Worm (Caenorhabditis elegans) whole organism, L4 larva: ENCODE measurements around the gene F33G12.7.

ENCODE experiments used
- F26F4.8 ChIP-seq: fragments of 200-800 bp; sonication (Bioruptor generic); conservative IDR thresholded peaks from 2 replicates; pipeline ENCODE4 v1.3.6; 2022; ENCODE audit warnings: missing genetic modification characterization, missing compliant biosample characterization
- F37D6.2 ChIP-seq: sonication (generic microtip); optimal IDR thresholded peaks from 2 replicates; lab custom pipeline; 2016; ENCODE audit warnings: mild to moderate bottlenecking, missing genetic modification characterization, missing compliant biosample characterization
- F44E2.7 ChIP-seq: fragments of 200-800 bp; sonication (Bioruptor generic); IDR thresholded peaks from 2 replicates; pipeline ENCODE4 v2.1.2; 2022; ENCODE audit warnings: missing genetic modification characterization, missing compliant biosample characterization
- F49E8.2 ChIP-seq: sonication (generic microtip); optimal IDR thresholded peaks from 2 replicates; lab custom pipeline; 2016; ENCODE audit warnings: missing compliant biosample characterization, mild to moderate bottlenecking, missing genetic modification characterization, borderline replicate concordance
- R02D3.7 ChIP-seq: fragments of 150-350 bp; sonication (generic microtip); optimal IDR thresholded peaks from 3 replicates; lab custom pipeline; 2014; ENCODE audit warnings: missing biosample characterization, missing genetic modification characterization
- T26A8.4 ChIP-seq: fragments of 200-800 bp; sonication (Bioruptor generic); IDR thresholded peaks from 2 replicates; pipeline ENCODE4 v1.3.6; 2022; ENCODE audit warnings: missing genetic modification characterization, missing compliant biosample characterization
- Y48G9A.11 ChIP-seq: fragments of 200-800 bp; sonication (Bioruptor generic); IDR thresholded peaks from 2 replicates; pipeline ENCODE4 v1.3.6; 2022; ENCODE audit warnings: missing genetic modification reagents, missing genetic modification characterization, missing compliant biosample characterization
- Y5F2A.4 ChIP-seq: fragments of 200-800 bp; sonication (Bioruptor generic); optimal IDR thresholded peaks from 2 replicates; lab custom pipeline; 2018; ENCODE audit warnings: mild to moderate bottlenecking, missing genetic modification characterization, missing compliant biosample characterization
- Y75B8A.6 ChIP-seq: fragments of 200-800 bp; sonication (Bioruptor generic); IDR thresholded peaks from 2 replicates; pipeline ENCODE4 v1.3.6; 2022; ENCODE audit warnings: missing genetic modification reagents, missing genetic modification characterization, missing compliant biosample characterization
- ZK337.2 ChIP-seq: fragments of 200-800 bp; sonication (Bioruptor generic); IDR thresholded peaks from 2 replicates; pipeline ENCODE4 v1.3.6; 2022; ENCODE audit warnings: missing genetic modification reagents, missing genetic modification characterization, missing compliant biosample characterization
- ZK546.5 ChIP-seq, 2 experiments: sonication (generic microtip); optimal IDR thresholded peaks; 2 replicates each; lab custom pipeline; 2017; ENCODE audit warnings: missing biosample characterization in 2 of 2, missing genetic modification characterization in 2 of 2
- aha-1 ChIP-seq: fragments of 150-350 bp; peaks from one replicate; lab custom pipeline; 2014; ENCODE audit warnings: missing biosample characterization, missing genetic modification characterization
- aly-2 ChIP-seq: sonication (generic microtip); optimal IDR thresholded peaks from 2 replicates; lab custom pipeline; 2018; ENCODE audit warnings: missing biosample characterization, missing genetic modification characterization
- ama-1 ChIP-seq: fragments of 150-350 bp; optimal IDR thresholded peaks from 2 replicates; lab custom pipeline; 2014; ENCODE audit warnings: inconsistent platforms, mixed read lengths
- ceh-20 ChIP-seq: fragments of 200-800 bp; sonication (Bioruptor generic); IDR thresholded peaks from 2 replicates; pipeline ENCODE4 v1.3.6; 2022; ENCODE audit warnings: missing genetic modification reagents, missing genetic modification characterization, missing compliant biosample characterization
- cey-2 ChIP-seq: sonication (generic microtip); optimal IDR thresholded peaks from 3 replicates; lab custom pipeline; 2017; ENCODE audit warnings: missing genetic modification characterization, mild to moderate bottlenecking, missing compliant biosample characterization, antibody characterized with exemption, borderline replicate concordance; ENCODE audit not compliant: insufficient read depth
- daf-12 ChIP-seq: fragments of 150-350 bp; optimal IDR thresholded peaks from 2 replicates; lab custom pipeline; 2014; ENCODE audit warnings: missing biosample characterization, missing genetic modification reagents, missing genetic modification characterization
- daf-19 ChIP-seq: fragments of 200-800 bp; sonication (Bioruptor generic); conservative IDR thresholded peaks from 2 replicates; pipeline ENCODE4 v1.3.6; 2022; ENCODE audit warnings: missing genetic modification characterization, missing compliant biosample characterization
- daf-8 ChIP-seq: fragments of 200-800 bp; sonication (Bioruptor generic); IDR thresholded peaks from 2 replicates; pipeline ENCODE4 v1.3.6; 2022; ENCODE audit warnings: missing genetic modification characterization, missing compliant biosample characterization
- dpl-1 ChIP-seq: fragments of 150-350 bp; optimal IDR thresholded peaks from 2 replicates; lab custom pipeline; 2014; ENCODE audit warnings: missing biosample characterization, missing genetic modification reagents, missing genetic modification characterization
- dve-1 ChIP-seq: sonication (generic microtip); optimal IDR thresholded peaks from 2 replicates; lab custom pipeline; 2017; ENCODE audit warnings: antibody characterized with exemption, mild to moderate bottlenecking, missing genetic modification characterization, missing compliant biosample characterization; ENCODE audit not compliant: insufficient read depth
- egl-27 ChIP-seq: sonication (generic microtip); optimal IDR thresholded peaks from 3 replicates; lab custom pipeline; 2017; ENCODE audit warnings: missing biosample characterization, missing genetic modification reagents, missing genetic modification characterization
- egl-43 ChIP-seq: fragments of 200-800 bp; sonication (Bioruptor generic); IDR thresholded peaks from 2 replicates; pipeline ENCODE4 v1.3.6; 2022; ENCODE audit warnings: missing genetic modification reagents, missing genetic modification characterization, missing compliant biosample characterization
- hlh-30 ChIP-seq: sonication (generic microtip); optimal IDR thresholded peaks from 2 replicates; lab custom pipeline; 2017; ENCODE audit warnings: antibody characterized with exemption, mild to moderate bottlenecking, missing genetic modification characterization, missing compliant biosample characterization; ENCODE audit not compliant: insufficient read depth
- lin-1 ChIP-seq: fragments of 200-800 bp; sonication (Bioruptor generic); IDR thresholded peaks from 2 replicates; pipeline ENCODE4 v1.3.6; 2022; ENCODE audit warnings: missing genetic modification reagents, missing genetic modification characterization, missing compliant biosample characterization
- lin-29 ChIP-seq: fragments of 200-800 bp; sonication (Bioruptor generic); IDR thresholded peaks from 2 replicates; pipeline ENCODE4 v1.3.6; 2022; ENCODE audit warnings: missing genetic modification reagents, missing genetic modification characterization, missing compliant biosample characterization
- lin-38 ChIP-seq: fragments of 200-800 bp; sonication (Bioruptor generic); IDR thresholded peaks from 2 replicates; pipeline ENCODE4 v1.3.6; 2022; ENCODE audit warnings: missing genetic modification reagents, missing genetic modification characterization, missing compliant biosample characterization
- lin-39 ChIP-seq: fragments of 150-350 bp; optimal IDR thresholded peaks from 2 replicates; lab custom pipeline; 2014; ENCODE audit warnings: missing biosample characterization, missing genetic modification reagents, missing genetic modification characterization
- mxl-3 ChIP-seq: fragments of 200-800 bp; sonication (Bioruptor generic); optimal IDR thresholded peaks from 2 replicates; lab custom pipeline; 2018; ENCODE audit warnings: mild to moderate bottlenecking, missing genetic modification characterization, missing compliant biosample characterization
- nhr-10 ChIP-seq: fragments of 150-350 bp; optimal IDR thresholded peaks from 2 replicates; lab custom pipeline; 2014; ENCODE audit warnings: missing biosample characterization, missing genetic modification characterization
- nhr-102 ChIP-seq: sonication (generic microtip); optimal IDR thresholded peaks from 2 replicates; lab custom pipeline; 2016; ENCODE audit warnings: mild to moderate bottlenecking, missing genetic modification characterization, moderate library complexity, missing compliant biosample characterization
- nhr-11 ChIP-seq: fragments of 150-350 bp; optimal IDR thresholded peaks from 2 replicates; lab custom pipeline; 2014; ENCODE audit warnings: missing biosample characterization, missing genetic modification characterization
- nhr-111 ChIP-seq: fragments of 200-800 bp; sonication (Bioruptor generic); optimal IDR thresholded peaks from 2 replicates; lab custom pipeline; 2018; ENCODE audit warnings: mild to moderate bottlenecking, missing genetic modification characterization, missing compliant biosample characterization
- nhr-237 ChIP-seq: sonication (generic microtip); optimal IDR thresholded peaks from 2 replicates; lab custom pipeline; 2017; ENCODE audit warnings: missing biosample characterization, missing genetic modification characterization
- nhr-6 ChIP-seq: fragments of 150-350 bp; optimal IDR thresholded peaks from 2 replicates; lab custom pipeline; 2014; ENCODE audit warnings: missing biosample characterization, missing genetic modification characterization
- pha-4 ChIP-seq, 2 experiments: fragments of 150-350 bp in 1 of 2; fragments of 200-800 bp in 1 of 2; sonication (Bioruptor generic) in 1 of 2; IDR thresholded peaks in 1 of 2; optimal IDR thresholded peaks in 1 of 2; 2 replicates each; pipeline versions ENCODE4 v1.3.6 to Lab custom; 2014 to 2022; ENCODE audit warnings: missing genetic modification characterization in 2 of 2, missing genetic modification reagents in 2 of 2, missing biosample characterization in 1 of 2, missing compliant biosample characterization in 1 of 2
- php-3 ChIP-seq: fragments of 200-800 bp; sonication (Bioruptor generic); IDR thresholded peaks from 2 replicates; pipeline ENCODE4 v1.3.6; 2022; ENCODE audit warnings: missing genetic modification reagents, missing genetic modification characterization, missing compliant biosample characterization
- pqm-1 ChIP-seq: sonication (generic microtip); optimal IDR thresholded peaks from 2 replicates; lab custom pipeline; 2017; ENCODE audit warnings: missing biosample characterization, missing genetic modification characterization
- rbr-2 ChIP-seq: sonication (generic microtip); optimal IDR thresholded peaks from 2 replicates; lab custom pipeline; 2016; ENCODE audit warnings: missing genotype, missing genetic modification characterization, missing compliant biosample characterization
- saeg-2 ChIP-seq: fragments of 200-800 bp; sonication (Bioruptor generic); IDR thresholded peaks from 2 replicates; pipeline ENCODE4 v1.3.6; 2022; ENCODE audit warnings: missing genetic modification reagents, missing genetic modification characterization, missing compliant biosample characterization
- sdz-12 ChIP-seq: fragments of 200-800 bp; sonication (Bioruptor generic); optimal IDR thresholded peaks from 2 replicates; lab custom pipeline; 2018; ENCODE audit warnings: mild to moderate bottlenecking, missing genetic modification characterization, missing compliant biosample characterization
- skn-1 ChIP-seq: fragments of 150-350 bp; optimal IDR thresholded peaks from 2 replicates; lab custom pipeline; 2014; ENCODE audit warnings: missing biosample characterization, missing genetic modification characterization
- snpc-1.2 ChIP-seq: fragments of 200-800 bp; sonication (Bioruptor generic); IDR thresholded peaks from 2 replicates; pipeline ENCODE4 v1.3.6; 2022; ENCODE audit warnings: missing genetic modification reagents, missing genetic modification characterization, missing compliant biosample characterization
- snpc-4 ChIP-seq: fragments of 150-350 bp; optimal IDR thresholded peaks from 2 replicates; lab custom pipeline; 2014; ENCODE audit warnings: missing biosample characterization, missing genetic modification characterization
- unc-39 ChIP-seq: sonication (generic microtip); optimal IDR thresholded peaks from 2 replicates; lab custom pipeline; 2017; ENCODE audit warnings: missing biosample characterization, missing genetic modification characterization
- zfp-3 ChIP-seq: fragments of 200-800 bp; sonication (Bioruptor generic); conservative IDR thresholded peaks from 2 replicates; pipeline ENCODE4 v1.3.6; 2022; ENCODE audit warnings: missing genetic modification reagents, missing genetic modification characterization, missing compliant biosample characterization
- ztf-11 ChIP-seq: fragments of 150-350 bp; optimal IDR thresholded peaks from 2 replicates; lab custom pipeline; 2014; ENCODE audit warnings: missing biosample characterization, missing genetic modification characterization
- ztf-7 ChIP-seq: fragments of 150-350 bp; optimal IDR thresholded peaks from 2 replicates; lab custom pipeline; 2014; ENCODE audit warnings: missing biosample characterization, missing genetic modification characterization

The F33G12.7 gene

DNA sequence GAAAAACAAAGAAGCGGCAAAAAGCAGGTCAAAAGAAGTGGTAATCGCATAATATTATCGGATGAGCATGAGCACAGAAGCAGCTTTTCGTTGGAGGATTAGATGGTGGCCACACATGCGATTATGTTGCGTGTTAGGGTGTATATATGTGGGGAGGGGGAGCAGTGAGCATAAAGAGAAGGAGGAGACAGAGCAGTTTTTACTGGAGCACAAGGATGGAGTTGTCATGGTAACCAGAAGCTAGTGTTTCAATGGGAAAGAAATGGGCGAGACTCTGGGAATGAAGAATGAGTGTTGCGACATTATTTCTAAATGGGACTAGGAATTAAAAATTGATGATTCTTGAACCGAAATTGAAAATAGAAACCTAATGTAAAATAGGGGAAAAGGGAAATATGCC, 27.4 kb upstream of the F33G12.7 start, which contains the start of gene C27A2.8:
C27A2.8 (minus strand) TSS at position 117 of the 400 bp plus-strand sequence.
- TF ChIP-seq daf-19 (GFP tag; lab: Robert Waterston, UW), result no peak
- no peak for TF ChIP-seq lin-38
- TF ChIP-seq pha-4 (GFP tag; IDR thresholded peaks at IDR 0.05; lab: Robert Waterston, UW), result no peak
- TF ChIP-seq pha-4 (tag; optimal IDR thresholded peaks at IDR 0.05; lab: Kevin White, UChicago), result no peak
- no peak for TF ChIP-seq aly-2 (tag; lab: Kevin White, UChicago)
- no peak for TF ChIP-seq hlh-30 (tag; lab: Kevin White, UChicago)
- TF ChIP-seq F37D6.2 (tag; lab: Kevin White, UChicago), result no peak
- TF ChIP-seq Y48G9A.11 (GFP tag; lab: Robert Waterston, UW), result no peak
- TF ChIP-seq skn-1 (tag; lab: Kevin White, UChicago), result no peak
- TF ChIP-seq nhr-111 (GFP tag; lab: Kevin White, UChicago), result no peak
- no peak for TF ChIP-seq Y75B8A.6 (GFP tag; lab: Robert Waterston, UW)
- no peak for TF ChIP-seq Y5F2A.4 (GFP tag; lab: Kevin White, UChicago)
- no peak for TF ChIP-seq R02D3.7 (tag; lab: Kevin White, UChicago)
- TF ChIP-seq snpc-1.2 (GFP tag; lab: Robert Waterston, UW), result no peak
- TF ChIP-seq ZK337.2, result no peak
- no peak for TF ChIP-seq lin-29 (GFP tag; lab: Robert Waterston, UW)
- TF ChIP-seq lin-39, result no peak
- TF ChIP-seq sdz-12 (GFP tag; lab: Kevin White, UChicago), result no peak
- no peak for TF ChIP-seq daf-12
- no peak for TF ChIP-seq ama-1 (lab: Kevin White, UChicago)

DNA sequence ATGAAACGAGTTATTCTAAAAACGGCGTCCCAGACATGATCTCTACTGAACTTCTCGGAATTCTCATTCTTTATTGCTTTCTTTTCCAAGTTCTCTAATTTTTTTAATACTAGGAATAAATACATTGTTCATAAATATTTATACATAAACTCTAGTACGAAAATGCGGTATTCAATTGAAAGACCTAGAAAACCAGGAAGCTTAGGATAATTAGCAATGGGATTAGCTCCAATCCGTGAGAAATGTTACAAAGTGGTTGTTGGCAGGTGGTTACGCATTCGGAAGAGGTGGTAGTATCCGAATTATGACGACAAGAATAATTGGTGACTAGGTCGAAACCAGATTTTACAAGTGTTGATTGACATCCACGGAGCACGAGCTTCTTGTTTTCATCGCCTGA, 26.5 kb upstream of the F33G12.7 start:
- no peak for TF ChIP-seq pqm-1 (tag; lab: Kevin White, UChicago)
- TF ChIP-seq skn-1 (tag; lab: Kevin White, UChicago), result no peak
- no peak for TF ChIP-seq F49E8.2 (tag; lab: Kevin White, UChicago)

DNA sequence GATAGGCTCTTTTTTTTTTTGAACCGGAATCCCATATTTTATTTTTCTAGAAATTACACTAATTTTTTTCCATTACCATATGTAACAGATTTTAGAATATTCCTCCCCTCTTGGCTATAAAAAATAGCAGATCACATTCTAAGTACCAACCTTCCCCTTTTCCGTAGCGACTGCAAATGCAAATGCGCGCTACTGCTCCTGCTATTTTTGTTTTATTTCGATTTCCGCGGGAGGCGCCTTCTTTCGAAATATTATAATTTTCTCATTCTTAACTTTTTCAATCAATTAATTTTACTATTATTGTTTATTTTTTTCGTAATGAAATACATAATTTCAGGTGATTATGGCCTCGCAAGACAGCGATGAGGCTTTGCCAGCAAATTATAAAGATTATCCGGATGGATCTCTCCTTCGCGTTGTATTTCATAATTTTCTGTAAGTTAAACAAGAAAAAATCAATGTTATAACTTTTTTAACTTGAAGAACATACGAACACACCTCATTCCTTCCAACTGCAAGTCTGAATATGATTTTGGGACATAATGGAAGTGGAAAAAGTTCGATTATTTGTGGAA, 21.4 kb upstream of the F33G12.7 start, which contains the start of gene smc-5:
smc-5 (plus strand) TSS at position 332 of the 575 bp plus-strand sequence.
- TF ChIP-seq ZK337.2 (no peak), nhr-6 (tag; lab: Kevin White, UChicago) (peak; percentile 56), ztf-11 (tag; lab: Kevin White, UChicago) (no peak), dve-1 (no peak), pha-4 (GFP tag; IDR thresholded peaks at IDR 0.05; lab: Robert Waterston, UW) (no peak), pha-4 (tag; optimal IDR thresholded peaks at IDR 0.05; lab: Kevin White, UChicago) (peak; percentile 10), nhr-237 (no peak), unc-39 (tag; lab: Kevin White, UChicago) (no peak), snpc-4 (tag; lab: Kevin White, UChicago) (no peak), T26A8.4 (GFP tag; lab: Robert Waterston, UW) (no peak), nhr-11 (tag; lab: Kevin White, UChicago) (no peak), ceh-20 (GFP tag; lab: Robert Waterston, UW) (no peak), zfp-3 (GFP tag; lab: Robert Waterston, UW) (no peak), daf-8 (GFP tag; lab: Robert Waterston, UW) (no peak), php-3 (GFP tag; lab: Robert Waterston, UW) (no peak), aha-1 (tag; lab: Kevin White, UChicago) (peak; percentile 93), lin-1 (GFP tag; lab: Robert Waterston, UW) (no peak), saeg-2 (GFP tag; lab: Robert Waterston, UW) (no peak), ztf-7 (tag; lab: Kevin White, UChicago) (no peak), egl-43 (GFP tag; lab: Robert Waterston, UW) (no peak), lin-29 (GFP tag; lab: Robert Waterston, UW) (no peak), nhr-102 (tag; lab: Kevin White, UChicago) (no peak), rbr-2 (tag; lab: Kevin White, UChicago) (peak; percentile 59), ZK546.5 (tag; optimal IDR thresholded peaks at IDR 0.05; lab: Kevin White, UChicago) (no peak), dpl-1 (GFP tag; lab: Kevin White, UChicago) (peak; percentile 84), cey-2 (tag; lab: Kevin White, UChicago) (no peak), mxl-3 (GFP tag; lab: Kevin White, UChicago) (no peak), nhr-10 (tag; lab: Kevin White, UChicago) (no peak), egl-27 (tag; lab: Kevin White, UChicago) (no peak), F44E2.7 (no peak), F26F4.8 (no peak), R02D3.7 (tag; lab: Kevin White, UChicago) (no peak)
